Fruit fly (Drosophila melanogaster) whole organism, embryonic: ENCODE data around the gene pot.
A peak's percentile ranks its signal among the peaks of the same experiment; 100 is the strongest.

ENCODE experiments used
- Atf-2 ChIP-seq: fragments of 200-800 bp; sonication (Bioruptor generic); optimal IDR thresholded peaks from 2 replicates; lab custom pipeline; 2016; ENCODE audit warnings: missing biosample characterization, missing genetic modification characterization
- Awh ChIP-seq: fragments of 200-800 bp; sonication (Bioruptor generic); IDR thresholded peaks from 2 replicates; pipeline ENCODE4, ENCODE4 v1.3.6; 2022; ENCODE audit warnings: missing biosample characterization, missing genetic modification characterization
- B-H1 ChIP-seq: fragments of 200-800 bp; sonication (Bioruptor generic); IDR thresholded peaks from 3 replicates; pipeline ENCODE4 v1.3.6; 2022; ENCODE audit warnings: missing biosample characterization, missing genetic modification characterization
- Blimp-1 ChIP-seq: fragments of 200-800 bp; sonication (Bioruptor generic); optimal IDR thresholded peaks from 3 replicates; lab custom pipeline; 2018; ENCODE audit warnings: missing biosample characterization, missing genetic modification characterization, mild to moderate bottlenecking, moderate library complexity, missing genetic modification reagents
- CG10267 ChIP-seq: fragments of 200-800 bp; sonication (Bioruptor generic); optimal IDR thresholded peaks from 2 replicates; lab custom pipeline; 2018; ENCODE audit warnings: missing biosample characterization, mild to moderate bottlenecking, missing genetic modification characterization, moderate library complexity
- CG11247 ChIP-seq: fragments of 200-800 bp; sonication (Bioruptor generic); IDR thresholded peaks from 2 replicates; pipeline ENCODE4 v1.3.6; 2022; ENCODE audit warnings: missing biosample characterization, missing genetic modification characterization
- CG11398 ChIP-seq: fragments of 200-800 bp; sonication (Bioruptor generic); optimal IDR thresholded peaks from 2 replicates; lab custom pipeline; 2016; ENCODE audit warnings: missing biosample characterization, missing genetic modification characterization
- CG12391 ChIP-seq: fragments of 200-800 bp; sonication (Bioruptor generic); optimal IDR thresholded peaks from 3 replicates; lab custom pipeline; 2018; ENCODE audit warnings: missing biosample characterization, mild to moderate bottlenecking, missing genetic modification characterization, moderate library complexity
- CG13424 ChIP-seq: fragments of 200-800 bp; sonication (Bioruptor generic); optimal IDR thresholded peaks from 2 replicates; lab custom pipeline; 2019; ENCODE audit warnings: missing biosample characterization, mild to moderate bottlenecking, missing genetic modification characterization, moderate library complexity
- CG13624 ChIP-seq: fragments of 200-800 bp; sonication (Bioruptor generic); optimal IDR thresholded peaks from 2 replicates; lab custom pipeline; 2016; ENCODE audit warnings: missing biosample characterization, missing genetic modification characterization
- CG14965 ChIP-seq: fragments of 200-800 bp; sonication (Bioruptor generic); optimal IDR thresholded peaks from 2 replicates; lab custom pipeline; 2016; ENCODE audit warnings: missing biosample characterization, missing genetic modification characterization, borderline replicate concordance
- CG15073 ChIP-seq: fragments of 200-800 bp; sonication (Bioruptor generic); optimal IDR thresholded peaks from 2 replicates; lab custom pipeline; 2016; ENCODE audit warnings: missing biosample characterization, missing genetic modification characterization
- CG1529 ChIP-seq: fragments of 200-800 bp; sonication (Bioruptor generic); optimal IDR thresholded peaks from 3 replicates; lab custom pipeline; 2018; ENCODE audit warnings: missing biosample characterization, missing genetic modification characterization
- CG1602 ChIP-seq: fragments of 200-800 bp; sonication (Bioruptor generic); optimal IDR thresholded peaks from 3 replicates; lab custom pipeline; 2016; ENCODE audit warnings: missing biosample characterization, missing genetic modification characterization
- CG1603 ChIP-seq: fragments of 200-800 bp; sonication (Bioruptor generic); optimal IDR thresholded peaks from 2 replicates; lab custom pipeline; 2019; ENCODE audit warnings: missing biosample characterization, mild to moderate bottlenecking, missing genetic modification characterization, moderate library complexity
- CG17186 ChIP-seq: fragments of 200-800 bp; sonication (Bioruptor generic); optimal IDR thresholded peaks from 3 replicates; lab custom pipeline; 2017; ENCODE audit warnings: missing biosample characterization, missing genetic modification reagents, missing genetic modification characterization
- CG17361 ChIP-seq: fragments of 200-800 bp; sonication (Bioruptor generic); IDR thresholded peaks from 3 replicates; pipeline ENCODE4 v1.3.6; 2022; ENCODE audit warnings: missing biosample characterization, missing genetic modification characterization
- CG17385 ChIP-seq: fragments of 200-800 bp; sonication (Bioruptor generic); optimal IDR thresholded peaks from 3 replicates; lab custom pipeline; 2018; ENCODE audit warnings: missing biosample characterization, mild to moderate bottlenecking, missing genetic modification characterization
- CG17568 ChIP-seq: fragments of 200-800 bp; sonication (Bioruptor generic); optimal IDR thresholded peaks from 2 replicates; lab custom pipeline; 2018; ENCODE audit warnings: missing biosample characterization, mild to moderate bottlenecking, missing genetic modification characterization, moderate library complexity
- CG17829 ChIP-seq: fragments of 200-800 bp; optimal IDR thresholded peaks from 2 replicates; lab custom pipeline; 2019; ENCODE audit warnings: missing biosample characterization, mild to moderate bottlenecking, missing genetic modification characterization, moderate library complexity
- CG18011 ChIP-seq: fragments of 200-800 bp; sonication (Bioruptor generic); optimal IDR thresholded peaks from 2 replicates; lab custom pipeline; 2017; ENCODE audit warnings: missing biosample characterization, missing genetic modification characterization, mild to moderate bottlenecking, moderate library complexity, missing genotype
- CG31365 ChIP-seq: fragments of 200-800 bp; sonication (Bioruptor generic); optimal IDR thresholded peaks from 2 replicates; lab custom pipeline; 2018; ENCODE audit warnings: missing biosample characterization, mild to moderate bottlenecking, missing genetic modification characterization
- CG32532 ChIP-seq: fragments of 200-800 bp; sonication (Bioruptor generic); IDR thresholded peaks from 2 replicates; pipeline ENCODE4 v1.3.6; 2022; ENCODE audit warnings: missing biosample characterization, missing genetic modification characterization
- CG3407 ChIP-seq: fragments of 200-800 bp; sonication (Bioruptor generic); optimal IDR thresholded peaks from 2 replicates; lab custom pipeline; 2018; ENCODE audit warnings: missing biosample characterization, mild to moderate bottlenecking, missing genetic modification characterization
- CG4820 ChIP-seq: fragments of 200-800 bp; sonication (Bioruptor generic); optimal IDR thresholded peaks from 3 replicates; lab custom pipeline; 2016; ENCODE audit warnings: missing biosample characterization, missing genetic modification characterization
- CG7839 ChIP-seq: fragments of 200-800 bp; sonication (Bioruptor generic); optimal IDR thresholded peaks from 3 replicates; lab custom pipeline; 2018; ENCODE audit warnings: missing biosample characterization, mild to moderate bottlenecking, missing genetic modification characterization, moderate library complexity
- CG9797 ChIP-seq: fragments of 200-800 bp; sonication (Bioruptor generic); optimal IDR thresholded peaks from 3 replicates; lab custom pipeline; 2018; ENCODE audit warnings: missing biosample characterization, mild to moderate bottlenecking, missing genetic modification characterization
- D19B ChIP-seq: fragments of 200-800 bp; sonication (Bioruptor generic); optimal IDR thresholded peaks from 2 replicates; lab custom pipeline; 2017; ENCODE audit warnings: missing biosample characterization, mild to moderate bottlenecking, missing genetic modification characterization
- Doc3 ChIP-seq: fragments of 200-800 bp; sonication (Bioruptor generic); IDR thresholded peaks from 3 replicates; pipeline ENCODE4 v1.3.6; 2022; ENCODE audit warnings: missing biosample characterization, missing genetic modification characterization; ENCODE audit not compliant: partially characterized antibody
- Elba2 ChIP-seq: fragments of 200-800 bp; sonication (Bioruptor generic); optimal IDR thresholded peaks from 3 replicates; lab custom pipeline; 2016; ENCODE audit warnings: missing biosample characterization, missing genetic modification characterization
- Lim3 ChIP-seq: fragments of 200-800 bp; sonication (Bioruptor generic); IDR thresholded peaks from 2 replicates; pipeline ENCODE4 v1.3.6; 2022; ENCODE audit warnings: missing biosample characterization, missing genetic modification characterization
- Meics ChIP-seq: fragments of 200-800 bp; sonication (Bioruptor generic); optimal IDR thresholded peaks from 2 replicates; lab custom pipeline; 2017; ENCODE audit warnings: missing biosample characterization, mild to moderate bottlenecking, missing genetic modification characterization
- PHDP ChIP-seq: fragments of 200-800 bp; sonication (Bioruptor generic); optimal IDR thresholded peaks from 3 replicates; lab custom pipeline; 2018; ENCODE audit warnings: missing biosample characterization, mild to moderate bottlenecking, missing genetic modification characterization, moderate library complexity
- Poxn ChIP-seq: fragments of 200-800 bp; sonication (Bioruptor generic); IDR thresholded peaks from 2 replicates; pipeline ENCODE4 v1.3.6; 2022; ENCODE audit warnings: missing biosample characterization, missing genetic modification characterization
- Rx ChIP-seq: fragments of 200-800 bp; sonication (Bioruptor generic); IDR thresholded peaks from 2 replicates; pipeline ENCODE4 v1.3.6; 2022; ENCODE audit warnings: missing biosample characterization, missing genetic modification characterization
- az2 ChIP-seq: fragments of 200-800 bp; sonication (Bioruptor generic); optimal IDR thresholded peaks from 3 replicates; lab custom pipeline; 2016; ENCODE audit warnings: missing biosample characterization, missing genetic modification characterization
- bcd ChIP-seq: fragments of 200-800 bp; sonication (Bioruptor generic); optimal IDR thresholded peaks from 2 replicates; lab custom pipeline; 2017; ENCODE audit warnings: missing biosample characterization, mild to moderate bottlenecking, missing genetic modification characterization
- chn ChIP-seq: fragments of 200-800 bp; sonication (Bioruptor generic); optimal IDR thresholded peaks from 2 replicates; lab custom pipeline; 2016; ENCODE audit warnings: missing biosample characterization, missing genetic modification characterization
- crp ChIP-seq, 2 experiments: fragments of 200-800 bp; sonication (Bioruptor generic); optimal IDR thresholded peaks; 2 replicates in 1 of 2; 3 replicates in 1 of 2; lab custom pipeline; 2017; ENCODE audit warnings: missing biosample characterization in 2 of 2, missing genetic modification characterization in 2 of 2, mild to moderate bottlenecking in 1 of 2, moderate library complexity in 1 of 2
- eyg ChIP-seq: fragments of 200-800 bp; sonication (Bioruptor generic); optimal IDR thresholded peaks from 3 replicates; lab custom pipeline; 2016; ENCODE audit warnings: missing biosample characterization, missing genetic modification characterization
- hb ChIP-seq: fragments of 200-800 bp; sonication (Bioruptor generic); IDR thresholded peaks from 3 replicates; pipeline ENCODE4 v1.3.6; 2022; ENCODE audit warnings: missing biosample characterization, missing genetic modification characterization; ENCODE audit not compliant: partially characterized antibody
- kah ChIP-seq: fragments of 200-800 bp; sonication (Bioruptor generic); optimal IDR thresholded peaks from 2 replicates; lab custom pipeline; 2018; ENCODE audit warnings: missing biosample characterization, mild to moderate bottlenecking, missing genetic modification characterization
- org-1 ChIP-seq: fragments of 200-800 bp; sonication (Bioruptor generic); optimal IDR thresholded peaks from 2 replicates; lab custom pipeline; 2017; ENCODE audit warnings: missing biosample characterization, missing genetic modification characterization
- p53 ChIP-seq: fragments of 200-800 bp; sonication (Bioruptor generic); optimal IDR thresholded peaks from 2 replicates; lab custom pipeline; 2016; ENCODE audit warnings: missing biosample characterization, missing genetic modification characterization
- prd ChIP-seq, 3 experiments: fragments of >200 bp in 2 of 3; fragments of 200-800 bp in 1 of 3; sonication (Bioruptor generic) in 1 of 3; optimal IDR thresholded peaks in 2 of 3; IDR thresholded peaks in 1 of 3; 2 replicates in 2 of 3; 3 replicates in 1 of 3; pipeline versions ENCODE4 v1.3.6 to Lab custom; 2017 to 2022; ENCODE audit warnings: missing biosample characterization in 1 of 3, missing genetic modification characterization in 1 of 3
- pros ChIP-seq: fragments of 200-800 bp; sonication (Bioruptor generic); optimal IDR thresholded peaks from 3 replicates; lab custom pipeline; 2019; ENCODE audit warnings: missing biosample characterization, mild to moderate bottlenecking, missing genetic modification characterization, moderate library complexity
- so ChIP-seq: fragments of 200-800 bp; sonication (Bioruptor generic); IDR thresholded peaks from 3 replicates; pipeline ENCODE4 v1.3.6; 2022; ENCODE audit warnings: missing biosample characterization, missing genetic modification characterization
- trem ChIP-seq: fragments of 200-800 bp; optimal IDR thresholded peaks from 3 replicates; lab custom pipeline; 2019; ENCODE audit warnings: missing biosample characterization, mild to moderate bottlenecking, missing genetic modification characterization, moderate library complexity
- wor ChIP-seq: fragments of 200-800 bp; sonication (Bioruptor generic); IDR thresholded peaks from 2 replicates; pipeline ENCODE4 v1.3.6; 2022; ENCODE audit warnings: missing biosample characterization, missing genetic modification characterization
- zen ChIP-seq: fragments of 200-800 bp; sonication (Bioruptor generic); optimal IDR thresholded peaks from 3 replicates; lab custom pipeline; 2018; ENCODE audit warnings: missing biosample characterization, mild to moderate bottlenecking, missing genetic modification characterization, moderate library complexity

The pot gene

dm6 chrX:11885356-11885755 lies 31.7 kb downstream of the pot start (continued):
- no peak for TF ChIP-seq CG17829 (tag; lab: Kevin White, UChicago)
- peak; percentile 62 for TF ChIP-seq Meics (GFP tag; lab: Kevin White, UChicago)
- peak; percentile 6 for TF ChIP-seq CG18011 (GFP tag; lab: Kevin White, UChicago)
- TF ChIP-seq CG13624 (GFP tag; lab: Kevin White, UChicago): no peak
- TF ChIP-seq so (GFP tag; lab: Robert Waterston, UW): no peak
- no peak for TF ChIP-seq Poxn (GFP tag; lab: Robert Waterston, UW)
- no peak for TF ChIP-seq zen
- TF ChIP-seq CG1602 (GFP tag; lab: Kevin White, UChicago): no peak
- peak; percentile 51 for TF ChIP-seq CG17385 (GFP tag; lab: Kevin White, UChicago)
- no peak for TF ChIP-seq kah
- peak; percentile 49; the same call in 1 of the 2 replicates for TF ChIP-seq CG32532 (GFP tag; lab: Robert Waterston, UW)
- TF ChIP-seq bcd: peak; percentile 48
- no peak for TF ChIP-seq CG4820 (GFP tag; lab: Kevin White, UChicago)
- TF ChIP-seq CG7839 (tag; lab: Kevin White, UChicago): peak; percentile 20
- TF ChIP-seq Awh: 0 out of 2 replicates have a peak, but pooled peaks have one; percentile 16
- no peak for TF ChIP-seq Blimp-1 (GFP tag; lab: Kevin White, UChicago)
- no peak for TF ChIP-seq CG17186
- TF ChIP-seq CG10267 (tag; lab: Kevin White, UChicago): peak; percentile 6
- TF ChIP-seq B-H1 (GFP tag; lab: Robert Waterston, UW): no peak
- peak; percentile 64 for TF ChIP-seq PHDP (tag; lab: Kevin White, UChicago)
- TF ChIP-seq chn (GFP tag; lab: Kevin White, UChicago): no peak
- no peak for TF ChIP-seq wor
- TF ChIP-seq Elba2 (GFP tag; lab: Kevin White, UChicago): no peak
- TF ChIP-seq crp (GFP tag; optimal IDR thresholded peaks at IDR 0.05; lab: Kevin White, UChicago): no peak
- no peak for TF ChIP-seq p53 (GFP tag; lab: Kevin White, UChicago)
- TF ChIP-seq Doc3 (GFP tag; lab: Robert Waterston, UW): no peak
- no peak for TF ChIP-seq trem (tag; lab: Kevin White, UChicago)
- no peak for TF ChIP-seq prd (optimal IDR thresholded peaks at IDR 0.05; lab: Kevin White, UChicago)
- 0 out of 3 replicates have a peak, but pooled peaks have one; percentile 18 for TF ChIP-seq prd (GFP tag; IDR thresholded peaks at IDR 0.05; lab: Robert Waterston, UW)
- TF ChIP-seq Lim3 (GFP tag; lab: Robert Waterston, UW): no peak
- TF ChIP-seq CG17361: 0 out of 3 replicates have a peak, but pooled peaks have one; percentile 14
- TF ChIP-seq hb: no peak
- TF ChIP-seq D19B (GFP tag; lab: Kevin White, UChicago): peak; percentile 27
- no peak for TF ChIP-seq eyg (GFP tag; lab: Kevin White, UChicago)
- TF ChIP-seq CG17568 (GFP tag; lab: Kevin White, UChicago): no peak
- peak; percentile 61 for TF ChIP-seq CG13424 (tag; lab: Kevin White, UChicago)
- no peak for TF ChIP-seq CG15073 (GFP tag; lab: Kevin White, UChicago)
- peak; percentile 44 for TF ChIP-seq CG12391
- no peak for TF ChIP-seq CG11398 (GFP tag; lab: Kevin White, UChicago)
- TF ChIP-seq Rx: no peak
- TF ChIP-seq az2: peak; percentile 20
- peak; percentile 0 for TF ChIP-seq CG3407 (GFP tag; lab: Kevin White, UChicago)
- no peak for TF ChIP-seq CG1603 (tag; lab: Kevin White, UChicago)
- no peak for TF ChIP-seq CG9797 (GFP tag; lab: Kevin White, UChicago)
- TF ChIP-seq CG11247 (GFP tag; lab: Robert Waterston, UW): no peak
- TF ChIP-seq org-1 (GFP tag; lab: Kevin White, UChicago): no peak
- TF ChIP-seq Atf-2 (GFP tag; lab: Kevin White, UChicago): no peak
- no peak for TF ChIP-seq CG31365 (tag; lab: Kevin White, UChicago)
- TF ChIP-seq pros: no peak
- TF ChIP-seq CG1529 (GFP tag; lab: Kevin White, UChicago): no peak
- TF ChIP-seq CG14965: no peak
